Fruit fly (Drosophila melanogaster) whole organism, embryonic: Measurements from ENCODE around the gene Rok.

Experiments used
- BtbVII ChIP-seq: fragments of 200-800 bp; sonication (Bioruptor generic); optimal IDR thresholded peaks from 3 replicates; lab custom pipeline; 2017; ENCODE audit warnings: missing biosample characterization, mild to moderate bottlenecking, missing genetic modification characterization
- CG10209 ChIP-seq: fragments of 200-800 bp; sonication (Bioruptor generic); optimal IDR thresholded peaks from 3 replicates; lab custom pipeline; 2017; ENCODE audit warnings: missing biosample characterization, mild to moderate bottlenecking, missing genetic modification characterization, missing genetic modification reagents
- CG10267 ChIP-seq: fragments of 200-800 bp; sonication (Bioruptor generic); optimal IDR thresholded peaks from 2 replicates; lab custom pipeline; 2018; ENCODE audit warnings: missing biosample characterization, mild to moderate bottlenecking, missing genetic modification characterization, moderate library complexity
- CG14965 ChIP-seq: fragments of 200-800 bp; sonication (Bioruptor generic); optimal IDR thresholded peaks from 2 replicates; lab custom pipeline; 2016; ENCODE audit warnings: missing biosample characterization, missing genetic modification characterization, borderline replicate concordance
- CG15479 ChIP-seq: fragments of 200-800 bp; sonication (Bioruptor generic); optimal IDR thresholded peaks from 3 replicates; lab custom pipeline; 2019; ENCODE audit warnings: missing biosample characterization, mild to moderate bottlenecking, missing genetic modification characterization, moderate library complexity
- CG1602 ChIP-seq: fragments of 200-800 bp; sonication (Bioruptor generic); optimal IDR thresholded peaks from 3 replicates; lab custom pipeline; 2016; ENCODE audit warnings: missing biosample characterization, missing genetic modification characterization
- CG1603 ChIP-seq: fragments of 200-800 bp; sonication (Bioruptor generic); optimal IDR thresholded peaks from 2 replicates; lab custom pipeline; 2019; ENCODE audit warnings: missing biosample characterization, mild to moderate bottlenecking, missing genetic modification characterization, moderate library complexity
- CG34224 ChIP-seq: fragments of 200-800 bp; sonication (Bioruptor generic); IDR thresholded peaks from 3 replicates; pipeline ENCODE4 v1.3.6; 2022; ENCODE audit warnings: missing biosample characterization, missing genetic modification characterization; ENCODE audit not compliant: partially characterized antibody
- CG3847 ChIP-seq: fragments of 200-800 bp; sonication (Bioruptor generic); IDR thresholded peaks from 2 replicates; pipeline ENCODE4 v1.3.6; 2022; ENCODE audit warnings: missing biosample characterization, missing genetic modification characterization
- CG4424 ChIP-seq: fragments of 200-800 bp; sonication (Bioruptor generic); optimal IDR thresholded peaks from 3 replicates; lab custom pipeline; 2016; ENCODE audit warnings: missing biosample characterization, missing genetic modification characterization
- CG4730 ChIP-seq: fragments of 200-800 bp; sonication (Bioruptor generic); IDR thresholded peaks from 2 replicates; pipeline ENCODE4 v1.3.6; 2022; ENCODE audit warnings: missing biosample characterization, missing genetic modification characterization
- CG6791 ChIP-seq: fragments of 200-800 bp; sonication (Bioruptor generic); IDR thresholded peaks from 3 replicates; pipeline ENCODE4 v1.3.6; 2022; ENCODE audit warnings: missing biosample characterization, missing genetic modification characterization; ENCODE audit not compliant: partially characterized antibody
- CG7839 ChIP-seq: fragments of 200-800 bp; sonication (Bioruptor generic); optimal IDR thresholded peaks from 3 replicates; lab custom pipeline; 2018; ENCODE audit warnings: missing biosample characterization, mild to moderate bottlenecking, missing genetic modification characterization, moderate library complexity
- CG8290 ChIP-seq, 3 experiments: fragments of 200-800 bp; sonication (Bioruptor generic); optimal IDR thresholded peaks; 2 replicates each; lab custom pipeline; 2016 to 2019; ENCODE audit warnings: missing biosample characterization in 3 of 3, missing genetic modification characterization in 3 of 3, mild to moderate bottlenecking in 2 of 3, moderate library complexity in 1 of 3
- CG8765 ChIP-seq: fragments of 200-800 bp; sonication (Bioruptor generic); IDR thresholded peaks from 2 replicates; pipeline ENCODE4 v1.3.6; 2022; ENCODE audit warnings: missing biosample characterization, missing genetic modification characterization
- CG9817 ChIP-seq: fragments of 200-800 bp; sonication (Bioruptor generic); optimal IDR thresholded peaks from 2 replicates; lab custom pipeline; 2018; ENCODE audit warnings: missing biosample characterization, mild to moderate bottlenecking, missing genetic modification characterization, moderate library complexity
- CG9876 ChIP-seq: fragments of 200-800 bp; sonication (Bioruptor generic); optimal IDR thresholded peaks from 2 replicates; lab custom pipeline; 2016; ENCODE audit warnings: missing biosample characterization, missing genetic modification characterization
- CTCF ChIP-seq: fragments of 200-800 bp; sonication (Bioruptor generic); optimal IDR thresholded peaks from 2 replicates; lab custom pipeline; 2017; ENCODE audit warnings: missing biosample characterization, mild to moderate bottlenecking, missing genetic modification characterization, moderate library complexity
- CrebB ChIP-seq: fragments of 200-800 bp; sonication (Bioruptor generic); optimal IDR thresholded peaks from 3 replicates; lab custom pipeline; 2018; ENCODE audit warnings: missing biosample characterization, mild to moderate bottlenecking, missing genetic modification characterization
- Dbx ChIP-seq: fragments of 200-800 bp; sonication (Bioruptor generic); IDR thresholded peaks from 3 replicates; pipeline ENCODE4 v1.3.6; 2022; ENCODE audit warnings: missing biosample characterization, missing genetic modification characterization
- Eip74EF ChIP-seq, 2 experiments: fragments of 200-800 bp in 1 of 2; fragments of >200 bp in 1 of 2; sonication (Bioruptor generic) in 1 of 2; optimal IDR thresholded peaks; 2 replicates each; lab custom pipeline; 2017 to 2019; ENCODE audit warnings: missing biosample characterization in 2 of 2, missing genetic modification characterization in 2 of 2, mild to moderate bottlenecking in 1 of 2, moderate library complexity in 1 of 2
- HLH3B ChIP-seq: fragments of 200-800 bp; sonication (Bioruptor generic); IDR thresholded peaks from 2 replicates; pipeline ENCODE4 v1.3.6; 2022; ENCODE audit warnings: missing biosample characterization, missing genetic modification characterization
- Hey ChIP-seq: fragments of 200-800 bp; sonication (Bioruptor generic); optimal IDR thresholded peaks from 3 replicates; lab custom pipeline; 2018; ENCODE audit warnings: missing biosample characterization, mild to moderate bottlenecking, missing genetic modification characterization
- HmgZ ChIP-seq: fragments of 200-800 bp; sonication (Bioruptor generic); optimal IDR thresholded peaks from 2 replicates; lab custom pipeline; 2018; ENCODE audit warnings: missing biosample characterization, mild to moderate bottlenecking, missing genetic modification characterization
- Med ChIP-seq: fragments of 200-800 bp; sonication (Bioruptor generic); peaks from one replicate; lab custom pipeline; 2016; ENCODE audit warnings: missing biosample characterization, missing genetic modification characterization, mild to moderate bottlenecking, inconsistent platforms, moderate library complexity
- Oli ChIP-seq: fragments of 200-800 bp; sonication (Bioruptor generic); optimal IDR thresholded peaks from 2 replicates; lab custom pipeline; 2018; ENCODE audit warnings: missing biosample characterization, mild to moderate bottlenecking, missing genetic modification characterization, moderate library complexity
- PHDP ChIP-seq: fragments of 200-800 bp; sonication (Bioruptor generic); optimal IDR thresholded peaks from 3 replicates; lab custom pipeline; 2018; ENCODE audit warnings: missing biosample characterization, mild to moderate bottlenecking, missing genetic modification characterization, moderate library complexity
- Pdp1 ChIP-seq, 2 experiments: fragments of 200-800 bp; sonication (Bioruptor generic); optimal IDR thresholded peaks; 3 replicates each; lab custom pipeline; 2016; ENCODE audit warnings: missing biosample characterization in 2 of 2, missing genetic modification characterization in 2 of 2, mild to moderate bottlenecking in 1 of 2, moderate library complexity in 1 of 2
- Sry-δ ChIP-seq: fragments of 200-800 bp; sonication (Bioruptor generic); optimal IDR thresholded peaks from 2 replicates; lab custom pipeline; 2016; ENCODE audit warnings: missing biosample characterization, missing genetic modification characterization
- YL-1 ChIP-seq: fragments of 200-800 bp; sonication (Bioruptor generic); optimal IDR thresholded peaks from 3 replicates; lab custom pipeline; 2017; ENCODE audit warnings: missing biosample characterization, mild to moderate bottlenecking, missing genetic modification characterization
- ash1 ChIP-seq: fragments of 200-800 bp; sonication (Bioruptor generic); optimal IDR thresholded peaks from 2 replicates; lab custom pipeline; 2018; ENCODE audit warnings: missing biosample characterization, mild to moderate bottlenecking, missing genetic modification characterization
- bsh ChIP-seq, 2 experiments: fragments of 200-800 bp; sonication (Bioruptor generic); optimal IDR thresholded peaks; 2 replicates each; lab custom pipeline; 2017 to 2018; ENCODE audit warnings: mild to moderate bottlenecking in 2 of 2, missing biosample characterization in 2 of 2, missing genetic modification characterization in 2 of 2, moderate library complexity in 1 of 2
- esg ChIP-seq: fragments of 200-800 bp; sonication (Bioruptor generic); conservative IDR thresholded peaks from 2 replicates; pipeline ENCODE4 v1.3.6; 2022; ENCODE audit warnings: missing biosample characterization, missing genetic modification characterization
- gem ChIP-seq: fragments of 200-800 bp; sonication (Bioruptor generic); optimal IDR thresholded peaks from 2 replicates; lab custom pipeline; 2019; ENCODE audit warnings: missing biosample characterization, mild to moderate bottlenecking, missing genetic modification characterization, moderate library complexity
- ham ChIP-seq: fragments of 200-800 bp; sonication (Bioruptor generic); IDR thresholded peaks from 2 replicates; pipeline ENCODE4 v1.3.6; 2022; ENCODE audit warnings: missing biosample characterization, missing genetic modification characterization
- lab ChIP-seq: fragments of 200-800 bp; sonication (Bioruptor generic); optimal IDR thresholded peaks from 3 replicates; lab custom pipeline; 2017; ENCODE audit warnings: missing biosample characterization, missing genetic modification characterization, mild to moderate bottlenecking, moderate library complexity, missing genetic modification reagents
- lbe ChIP-seq: fragments of 200-800 bp; sonication (Bioruptor generic); optimal IDR thresholded peaks from 2 replicates; lab custom pipeline; 2016; ENCODE audit warnings: missing biosample characterization, mild to moderate bottlenecking, missing genetic modification characterization
- maf-S ChIP-seq: fragments of 200-800 bp; sonication (Bioruptor generic); optimal IDR thresholded peaks from 2 replicates; lab custom pipeline; 2016; ENCODE audit warnings: missing biosample characterization, missing genetic modification characterization
- mam ChIP-seq: fragments of 200-800 bp; sonication (Bioruptor generic); optimal IDR thresholded peaks from 3 replicates; lab custom pipeline; 2016; ENCODE audit warnings: missing biosample characterization, missing genetic modification characterization
- pnt ChIP-seq: fragments of 200-800 bp; sonication (Bioruptor generic); optimal IDR thresholded peaks from 3 replicates; lab custom pipeline; 2016; ENCODE audit warnings: missing biosample characterization, missing genetic modification characterization
- psq ChIP-seq: fragments of 200-800 bp; sonication (Bioruptor generic); optimal IDR thresholded peaks from 2 replicates; lab custom pipeline; 2017; ENCODE audit warnings: missing biosample characterization, missing genetic modification characterization
- schlank ChIP-seq: fragments of 200-800 bp; sonication (Bioruptor generic); optimal IDR thresholded peaks from 2 replicates; lab custom pipeline; 2018; ENCODE audit warnings: missing biosample characterization, mild to moderate bottlenecking, missing genetic modification characterization
- stc ChIP-seq: fragments of 200-800 bp; sonication (Bioruptor generic); IDR thresholded peaks from 2 replicates; pipeline ENCODE4 v1.3.6; 2022; ENCODE audit warnings: missing biosample characterization, missing genetic modification characterization
- tin ChIP-seq: fragments of 200-800 bp; sonication (Bioruptor generic); optimal IDR thresholded peaks from 3 replicates; lab custom pipeline; 2016; ENCODE audit warnings: missing biosample characterization, missing genetic modification characterization
- tio ChIP-seq: fragments of 200-800 bp; sonication (Bioruptor generic); optimal IDR thresholded peaks from 2 replicates; lab custom pipeline; 2017; ENCODE audit warnings: missing biosample characterization, missing genetic modification characterization, inconsistent platforms
- usp ChIP-seq: fragments of >200 bp; optimal IDR thresholded peaks from 2 replicates; lab custom pipeline; 2017; ENCODE audit warnings: missing biosample characterization, missing genetic modification characterization
- zfh1 ChIP-seq: fragments of 200-800 bp; sonication (Bioruptor generic); IDR thresholded peaks from 3 replicates; pipeline ENCODE4 v1.3.6; 2022; ENCODE audit warnings: missing biosample characterization, missing genetic modification characterization

Rok gene

dm6 chrX:16637594-16638485 is 626 bp upstream of the Rok start, which contains the start of gene RpS19a (continued):
- TF ChIP-seq CG15479 (GFP tag; lab: Kevin White, UChicago) (peak; percentile 15), BtbVII (GFP tag; lab: Kevin White, UChicago) (peak; percentile 88), CG10209 (GFP tag; lab: Kevin White, UChicago) (peak; percentile 78), zfh1 (GFP tag; lab: Robert Waterston, UW) (peak; percentile 83), tio (GFP tag; lab: Kevin White, UChicago) (peak; percentile 14), esg (no peak), Pdp1 (GFP tag; optimal IDR thresholded peaks at IDR 0.05; lab: Kevin White, UChicago) (peak; percentile 7 to 34), lbe (GFP tag; lab: Kevin White, UChicago) (peak; percentile 32), maf-S (GFP tag; lab: Kevin White, UChicago) (no peak), schlank (tag; lab: Kevin White, UChicago) (peak; percentile 85), CG1602 (GFP tag; lab: Kevin White, UChicago) (no peak), tin (GFP tag; lab: Kevin White, UChicago) (peak; percentile 40), gem (peak; percentile 58), CG9876 (GFP tag; lab: Kevin White, UChicago) (peak; percentile 58), HLH3B (GFP tag; lab: Robert Waterston, UW) (peak; percentile 56), CrebB (peak; percentile 87), ham (peak; percentile 57; the same call in 1 of the 2 replicates), CTCF (peak; percentile 77), CG4730 (GFP tag; lab: Robert Waterston, UW) (peak; percentile 60), CG1603 (tag; lab: Kevin White, UChicago) (peak; percentile 61), CG14965 (no peak), Dbx (GFP tag; lab: Robert Waterston, UW) (peak; percentile 66), CG7839 (tag; lab: Kevin White, UChicago) (peak; percentile 74), Hey (tag; lab: Kevin White, UChicago) (peak; percentile 74), CG34224 (GFP tag; lab: Robert Waterston, UW) (no peak), CG3847 (peak; percentile 59), CG8290 (GFP tag; optimal IDR thresholded peaks at IDR 0.05; lab: Kevin White, UChicago) (peak; percentile 15), CG8290 (tag; optimal IDR thresholded peaks at IDR 0.05; lab: Kevin White, UChicago) (peak; percentile 78 to 79), ash1 (peak; percentile 86)

DNA sequence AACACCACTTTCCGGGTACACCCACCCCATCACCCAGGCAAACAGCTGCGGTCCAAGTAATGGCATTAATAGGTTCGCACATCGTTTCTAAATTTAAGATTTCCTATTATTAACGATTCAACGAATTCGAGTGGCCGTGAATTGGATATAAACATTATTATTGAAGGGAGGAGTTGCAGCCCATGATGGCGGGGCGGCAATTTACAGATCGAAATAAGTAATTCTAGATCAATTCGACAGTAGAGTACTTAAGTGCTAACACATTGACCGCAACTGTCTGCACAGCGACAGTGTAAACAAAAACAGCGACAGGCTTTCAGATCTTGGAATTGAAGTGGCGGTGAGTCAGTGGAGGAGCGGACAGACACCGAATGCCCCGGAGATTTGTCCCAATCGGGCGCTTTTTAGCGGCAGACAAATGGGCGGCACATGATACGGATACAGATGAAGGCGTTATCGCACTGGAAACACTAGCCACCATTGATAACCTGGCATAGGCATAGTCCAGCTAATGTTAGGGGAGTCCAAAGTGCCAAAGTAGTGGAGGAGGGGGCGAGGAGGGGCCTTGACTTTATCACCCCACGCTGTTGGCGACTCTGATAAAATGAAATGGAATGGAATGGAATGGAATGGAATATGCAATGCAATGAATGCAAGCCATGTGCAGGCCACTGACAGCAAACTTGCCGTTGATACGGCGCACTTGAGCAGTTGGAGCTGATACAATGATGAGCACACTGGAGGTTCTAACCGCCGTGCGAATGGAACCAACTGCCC is 3.8 kb downstream of the Rok start:
- no peak for TF ChIP-seq psq (GFP tag; lab: Kevin White, UChicago)
- peak in 1 of 2 experiments; percentile 68 for TF ChIP-seq Eip74EF (GFP tag; optimal IDR thresholded peaks at IDR 0.05; lab: Kevin White, UChicago)
- no peak for TF ChIP-seq PHDP (tag; lab: Kevin White, UChicago)
- no peak for TF ChIP-seq mam (GFP tag; lab: Kevin White, UChicago)
- no peak for TF ChIP-seq Oli (tag; lab: Kevin White, UChicago)
- no peak for TF ChIP-seq CG4424 (GFP tag; lab: Kevin White, UChicago)
- TF ChIP-seq CG6791 (GFP tag; lab: Robert Waterston, UW) = no peak
- no peak for TF ChIP-seq CG10267 (tag; lab: Kevin White, UChicago)
- TF ChIP-seq Med (GFP tag; lab: Kevin White, UChicago) = peak; percentile 65
- TF ChIP-seq lab = no peak
- no peak for TF ChIP-seq HmgZ (tag; lab: Kevin White, UChicago)
- no peak for TF ChIP-seq Sry-δ (GFP tag; lab: Kevin White, UChicago)
- no peak for TF ChIP-seq Dbx (GFP tag; lab: Robert Waterston, UW)
- TF ChIP-seq bsh (GFP tag; optimal IDR thresholded peaks at IDR 0.05; lab: Kevin White, UChicago) = peak in 1 of 2 experiments; percentile 56
- no peak for TF ChIP-seq usp (GFP tag; lab: Kevin White, UChicago)
- no peak for TF ChIP-seq YL-1 (GFP tag; lab: Kevin White, UChicago)
- TF ChIP-seq CG8765 = no peak
- no peak for TF ChIP-seq ash1
- no peak for TF ChIP-seq pnt (GFP tag; lab: Kevin White, UChicago)
- no peak for TF ChIP-seq CG9817 (tag; lab: Kevin White, UChicago)
- TF ChIP-seq stc (GFP tag; lab: Robert Waterston, UW) = no peak
